Worm (Caenorhabditis elegans) whole organism, L4 larva: ENCODE data around the gene dpy-23.

Experiments used
- F37D6.2 ChIP-seq: sonication (generic microtip); optimal IDR thresholded peaks from 2 replicates; lab custom pipeline; 2016; ENCODE audit warnings: mild to moderate bottlenecking, missing genetic modification characterization, missing compliant biosample characterization
- R02D3.7 ChIP-seq: fragments of 150-350 bp; sonication (generic microtip); optimal IDR thresholded peaks from 3 replicates; lab custom pipeline; 2014; ENCODE audit warnings: missing biosample characterization, missing genetic modification characterization
- T20F7.1 ChIP-seq: fragments of 200-800 bp; sonication (Bioruptor generic); optimal IDR thresholded peaks from 2 replicates; lab custom pipeline; 2018; ENCODE audit warnings: mild to moderate bottlenecking, missing genetic modification characterization, missing compliant biosample characterization
- ZK337.2 ChIP-seq: fragments of 200-800 bp; sonication (Bioruptor generic); IDR thresholded peaks from 2 replicates; pipeline ENCODE4 v1.3.6; 2022; ENCODE audit warnings: missing genetic modification reagents, missing genetic modification characterization, missing compliant biosample characterization
- aha-1 ChIP-seq: fragments of 150-350 bp; peaks from one replicate; lab custom pipeline; 2014; ENCODE audit warnings: missing biosample characterization, missing genetic modification characterization
- ama-1 ChIP-seq: fragments of 150-350 bp; optimal IDR thresholded peaks from 2 replicates; lab custom pipeline; 2014; ENCODE audit warnings: inconsistent platforms, mixed read lengths
- arid-1 ChIP-seq: fragments of 200-800 bp; sonication (Bioruptor generic); conservative IDR thresholded peaks from 2 replicates; pipeline ENCODE4 v1.3.6; 2022; ENCODE audit warnings: missing genetic modification reagents, missing genetic modification characterization, missing compliant biosample characterization
- attf-4 ChIP-seq: sonication (generic microtip); optimal IDR thresholded peaks from 3 replicates; lab custom pipeline; 2017; ENCODE audit warnings: missing biosample characterization, missing genetic modification characterization
- ceh-62 ChIP-seq: sonication (generic microtip); optimal IDR thresholded peaks from 2 replicates; lab custom pipeline; 2017; ENCODE audit warnings: missing biosample characterization, missing genetic modification characterization
- daf-12 ChIP-seq: fragments of 150-350 bp; optimal IDR thresholded peaks from 2 replicates; lab custom pipeline; 2014; ENCODE audit warnings: missing biosample characterization, missing genetic modification reagents, missing genetic modification characterization
- daf-19 ChIP-seq: fragments of 200-800 bp; sonication (Bioruptor generic); conservative IDR thresholded peaks from 2 replicates; pipeline ENCODE4 v1.3.6; 2022; ENCODE audit warnings: missing genetic modification characterization, missing compliant biosample characterization
- fos-1 ChIP-seq: fragments of 150-350 bp; optimal IDR thresholded peaks from 2 replicates; lab custom pipeline; 2014; ENCODE audit warnings: missing biosample characterization, missing genetic modification characterization
- jun-1 ChIP-seq: fragments of 150-350 bp; optimal IDR thresholded peaks from 2 replicates; lab custom pipeline; 2014; ENCODE audit warnings: missing biosample characterization, missing genetic modification reagents, missing genetic modification characterization
- lin-15B ChIP-seq: fragments of 150-350 bp; sonication (generic microtip); optimal IDR thresholded peaks from 3 replicates; lab custom pipeline; 2014; ENCODE audit warnings: missing biosample characterization, missing genetic modification characterization
- lin-29 ChIP-seq: fragments of 200-800 bp; sonication (Bioruptor generic); IDR thresholded peaks from 2 replicates; pipeline ENCODE4 v1.3.6; 2022; ENCODE audit warnings: missing genetic modification reagents, missing genetic modification characterization, missing compliant biosample characterization
- lin-39 ChIP-seq: fragments of 150-350 bp; optimal IDR thresholded peaks from 2 replicates; lab custom pipeline; 2014; ENCODE audit warnings: missing biosample characterization, missing genetic modification reagents, missing genetic modification characterization
- madf-5 ChIP-seq, 2 experiments: fragments of 200-800 bp; sonication (Bioruptor generic); IDR thresholded peaks; 2 replicates each; pipeline ENCODE4 v1.3.6; 2022; ENCODE audit warnings: missing compliant biosample characterization in 2 of 2, missing genetic modification characterization in 2 of 2
- madf-9 ChIP-seq: fragments of 200-800 bp; sonication (Bioruptor generic); conservative IDR thresholded peaks from 2 replicates; pipeline ENCODE4 v1.3.6; 2022; ENCODE audit warnings: missing genetic modification reagents, missing genetic modification characterization, missing compliant biosample characterization
- mdt-29 ChIP-seq: fragments of 200-800 bp; sonication (Bioruptor generic); IDR thresholded peaks from 2 replicates; pipeline ENCODE4 v1.3.6; 2022; ENCODE audit warnings: missing genetic modification reagents, missing genetic modification characterization, missing compliant biosample characterization
- mep-1 ChIP-seq: fragments of 150-350 bp; sonication (generic microtip); optimal IDR thresholded peaks from 3 replicates; lab custom pipeline; 2014; ENCODE audit warnings: missing biosample characterization, missing genetic modification characterization
- nhr-10 ChIP-seq: fragments of 150-350 bp; optimal IDR thresholded peaks from 2 replicates; lab custom pipeline; 2014; ENCODE audit warnings: missing biosample characterization, missing genetic modification characterization
- nhr-25 ChIP-seq: sonication (generic microtip); optimal IDR thresholded peaks from 2 replicates; lab custom pipeline; 2017; ENCODE audit warnings: missing genetic modification characterization, mild to moderate bottlenecking, missing compliant biosample characterization, antibody characterized with exemption, moderate library complexity, borderline replicate concordance; ENCODE audit not compliant: insufficient read depth
- nhr-28 ChIP-seq: fragments of 150-350 bp; optimal IDR thresholded peaks from 2 replicates; lab custom pipeline; 2014; ENCODE audit warnings: missing biosample characterization, missing genetic modification characterization
- nhr-76 ChIP-seq: fragments of 150-350 bp; optimal IDR thresholded peaks from 2 replicates; lab custom pipeline; 2014; ENCODE audit warnings: missing biosample characterization, missing genetic modification characterization
- sdz-12 ChIP-seq: fragments of 200-800 bp; sonication (Bioruptor generic); optimal IDR thresholded peaks from 2 replicates; lab custom pipeline; 2018; ENCODE audit warnings: mild to moderate bottlenecking, missing genetic modification characterization, missing compliant biosample characterization
- set-16 ChIP-seq: fragments of 200-800 bp; sonication (Bioruptor generic); IDR thresholded peaks from 2 replicates; pipeline ENCODE4 v1.3.6; 2022; ENCODE audit warnings: missing genetic modification reagents, missing genetic modification characterization, missing compliant biosample characterization
- skn-1 ChIP-seq: fragments of 150-350 bp; optimal IDR thresholded peaks from 2 replicates; lab custom pipeline; 2014; ENCODE audit warnings: missing biosample characterization, missing genetic modification characterization
- spr-1 ChIP-seq: sonication (generic microtip); optimal IDR thresholded peaks from 2 replicates; lab custom pipeline; 2016; ENCODE audit warnings: mild to moderate bottlenecking, missing genetic modification characterization, missing compliant biosample characterization
- unc-130 ChIP-seq: sonication (generic microtip); optimal IDR thresholded peaks from 2 replicates; lab custom pipeline; 2016; ENCODE audit warnings: missing genetic modification reagents, missing genetic modification characterization, missing compliant biosample characterization
- unc-39 ChIP-seq: sonication (generic microtip); optimal IDR thresholded peaks from 2 replicates; lab custom pipeline; 2017; ENCODE audit warnings: missing biosample characterization, missing genetic modification characterization
- unc-62 ChIP-seq, 3 experiments: fragments of 150-350 bp in 1 of 3; sonication (generic microtip); optimal IDR thresholded peaks in 2 of 3; peaks in 1 of 3; 1 replicate in 1 of 3; 2 replicates in 2 of 3; lab custom pipeline; 2014 to 2017; ENCODE audit warnings: missing biosample characterization in 3 of 3, missing genetic modification characterization in 3 of 3, missing genetic modification reagents in 3 of 3, missing genotype in 1 of 3
- zfp-2 ChIP-seq: sonication (generic microtip); optimal IDR thresholded peaks from 2 replicates; lab custom pipeline; 2016; ENCODE audit warnings: mild to moderate bottlenecking, missing genetic modification characterization, missing compliant biosample characterization
- zip-11 ChIP-seq: fragments of 200-800 bp; sonication (Bioruptor generic); IDR thresholded peaks from 2 replicates; pipeline ENCODE4 v1.3.6; 2022; ENCODE audit warnings: missing genetic modification characterization, missing compliant biosample characterization
- zip-2 ChIP-seq: fragments of 150-350 bp; optimal IDR thresholded peaks from 2 replicates; lab custom pipeline; 2014; ENCODE audit warnings: missing biosample characterization, missing genetic modification characterization

Gene dpy-23

DNA sequence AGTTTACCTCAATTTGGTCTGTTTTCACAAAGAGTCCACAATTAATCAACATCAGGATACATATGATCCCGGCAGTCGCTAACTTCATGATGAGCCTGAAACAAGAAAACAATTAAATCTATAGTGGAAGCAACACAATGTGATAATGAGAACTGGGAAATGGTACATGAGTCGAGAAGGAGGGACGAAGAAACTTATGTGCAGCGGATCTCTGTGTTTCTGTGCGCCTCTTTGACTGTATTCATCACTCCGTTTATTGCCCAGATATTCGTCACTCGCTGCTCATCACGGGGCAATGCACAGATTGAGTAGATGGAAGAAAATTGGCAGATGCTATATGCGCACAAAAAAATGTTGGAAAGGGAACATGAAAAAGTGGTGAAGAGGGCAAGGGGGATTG is 22.9 kb upstream of the dpy-23 start, which contains the start of gene R160.3 (continued):
- TF ChIP-seq attf-4 (tag; lab: Kevin White, UChicago) (no peak), mep-1 (no peak)

ce11 chrX:4367414-4367813 is 21.7 kb upstream of the dpy-23 start, which contains the start of gene R160.10:
Gene R160.10, minus strand, starts transcription at chrX:4367514.
- TF ChIP-seq unc-62 (GFP tag; optimal IDR thresholded peaks at IDR 0.05 in 1 of 2; lab: Kevin White, UChicago) (peak in 1 of 2 experiments; percentile 36), unc-62 (tag; optimal IDR thresholded peaks at IDR 0.05; lab: Kevin White, UChicago) (no peak), unc-39 (tag; lab: Kevin White, UChicago) (no peak)
- TF ChIP-seq, all 104 proteins: peak for 1

- TF ChIP-seq lin-29 (GFP tag; lab: Robert Waterston, UW) (no peak), madf-9 (no peak), zip-11 (GFP tag; lab: Robert Waterston, UW) (no peak), R02D3.7 (tag; lab: Kevin White, UChicago) (no peak), mdt-29 (no peak), set-16 (GFP tag; lab: Robert Waterston, UW) (no peak), T20F7.1 (GFP tag; lab: Kevin White, UChicago) (no peak), daf-12 (tag; lab: Kevin White, UChicago) (no peak), madf-5 (GFP tag; IDR thresholded peaks at IDR 0.05; lab: Robert Waterston, UW) (no peak), unc-130 (GFP tag; lab: Kevin White, UChicago) (no peak), nhr-25 (tag; lab: Kevin White, UChicago) (no peak), nhr-76 (tag; lab: Kevin White, UChicago) (no peak), daf-19 (no peak), ZK337.2 (no peak), zfp-2 (tag; lab: Kevin White, UChicago) (no peak), lin-15B (tag; lab: Kevin White, UChicago) (no peak), jun-1 (no peak), nhr-10 (tag; lab: Kevin White, UChicago) (no peak), lin-39 (tag; lab: Kevin White, UChicago) (no peak)
These were observed 20.4 kb upstream of the dpy-23 start, which contains the start of gene R160.4 for ce11 chrX:4368800-4369199. Gene R160.4, minus strand, starts transcription at chrX:4368900.

- TF ChIP-seq arid-1 (GFP tag; lab: Robert Waterston, UW) (no peak), zfp-2 (tag; lab: Kevin White, UChicago) (no peak), nhr-25 (tag; lab: Kevin White, UChicago) (no peak), nhr-28 (tag; lab: Kevin White, UChicago) (no peak), lin-15B (tag; lab: Kevin White, UChicago) (no peak), ceh-62 (tag; lab: Kevin White, UChicago) (no peak), sdz-12 (no peak), ama-1 (no peak), F37D6.2 (tag; lab: Kevin White, UChicago) (no peak)
These were observed 18.4 kb upstream of the dpy-23 start, which contains the start of gene R160.5 for ce11 chrX:4370756-4371155. Gene R160.5, minus strand, starts transcription at chrX:4370856.

DNA sequence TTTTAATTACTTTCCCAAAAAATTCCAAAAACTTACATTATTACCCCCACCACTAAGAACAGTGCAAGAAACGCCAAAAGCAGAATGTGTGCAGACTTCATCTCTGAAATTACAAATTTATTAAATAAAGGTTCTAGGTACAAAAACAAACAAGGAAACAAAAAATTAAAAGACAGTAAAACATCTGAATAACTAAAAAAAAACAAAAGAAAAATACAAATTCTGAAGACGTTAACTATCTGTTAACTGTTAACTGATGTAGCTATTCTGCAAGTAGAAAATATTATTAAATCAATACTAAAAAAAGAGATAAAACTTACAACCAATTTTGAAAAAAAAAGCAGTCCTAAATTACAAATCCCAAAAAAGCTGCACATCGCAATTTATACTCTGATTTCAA is 17.7 kb upstream of the dpy-23 start, which contains the start of gene R160.13:
R160.13 (minus strand) TSS at position 101 of the 400 bp plus-strand sequence.
- TF ChIP-seq spr-1 (tag; lab: Kevin White, UChicago), result no peak
- TF ChIP-seq aha-1 (tag; lab: Kevin White, UChicago), result no peak
- TF ChIP-seq zfp-2 (tag; lab: Kevin White, UChicago), result no peak
- TF ChIP-seq zip-2 (tag; lab: Kevin White, UChicago), result no peak
- no peak for TF ChIP-seq nhr-10 (tag; lab: Kevin White, UChicago)
- TF ChIP-seq skn-1 (tag; lab: Kevin White, UChicago), result no peak
- no peak for TF ChIP-seq fos-1 (tag; lab: Kevin White, UChicago)
- TF ChIP-seq, all 104 proteins: peak for 0
